Fruit fly (Drosophila melanogaster): ENCODE data around the gene Prp31.

- TF ChIP-seq foxo (GFP tag; optimal IDR thresholded peaks at IDR 0.05) (no peak), fru (GFP tag; optimal IDR thresholded peaks at IDR 0.05) (no peak), br (GFP tag; optimal IDR thresholded peaks at IDR 0.05) (no peak), pan (optimal IDR thresholded peaks at IDR 0.05) (no peak), h (GFP tag; optimal IDR thresholded peaks at IDR 0.05) (no peak), GATAd (GFP tag; optimal IDR thresholded peaks at IDR 0.05) (no peak), woc (GFP tag; optimal IDR thresholded peaks at IDR 0.05) (no peak), Myc (optimal IDR thresholded peaks at IDR 0.05) (no peak), sv (GFP tag; optimal IDR thresholded peaks at IDR 0.05) (no peak), psq (GFP tag; optimal IDR thresholded peaks at IDR 0.05) (no peak), brk (GFP tag; optimal IDR thresholded peaks at IDR 0.05) (no peak), lola (GFP tag; optimal IDR thresholded peaks at IDR 0.05) (no peak)
These were observed 13.0 kb downstream of the Prp31 start for dm6 chr3L:15171769-15172403.

Measured in whole organism, wandering third instar larva.